Fruit fly (Drosophila melanogaster) whole organism, wandering third instar larva: Measurements from ENCODE around the gene CG9926.

ENCODE experiments used
- CG32264 ChIP-seq: fragments of 200-800 bp; sonication (Bioruptor generic); optimal IDR thresholded peaks from 2 replicates; lab custom pipeline; 2016; ENCODE audit warnings: missing biosample characterization, missing genetic modification characterization
- CG9705 ChIP-seq: fragments of 200-800 bp; sonication (Bioruptor generic); optimal IDR thresholded peaks from 2 replicates; lab custom pipeline; 2018; ENCODE audit warnings: missing biosample characterization, mild to moderate bottlenecking, missing genetic modification characterization
- Dfd ChIP-seq: fragments of >200 bp; optimal IDR thresholded peaks from 2 replicates; lab custom pipeline; 2017; ENCODE audit warnings: missing biosample characterization, missing genetic modification characterization
- Dif ChIP-seq: fragments of 200-275, 200-300 bp; sonication (Bioruptor generic); optimal IDR thresholded peaks from 2 replicates; lab custom pipeline; 2018; ENCODE audit warnings: missing biosample characterization, missing genetic modification characterization; ENCODE audit not compliant: partially characterized antibody
- HLH106 ChIP-seq: fragments of 200-800 bp; optimal IDR thresholded peaks from 3 replicates; lab custom pipeline; 2019; ENCODE audit warnings: missing biosample characterization, mild to moderate bottlenecking, missing genetic modification characterization, moderate library complexity
- Hnf4 ChIP-seq: fragments of 200-800 bp; sonication (Bioruptor generic); optimal IDR thresholded peaks from 2 replicates; lab custom pipeline; 2016; ENCODE audit warnings: missing biosample characterization, mild to moderate bottlenecking, missing genetic modification characterization
- Hr78 ChIP-seq: fragments of >200 bp; optimal IDR thresholded peaks from 2 replicates; lab custom pipeline; 2017; ENCODE audit warnings: missing biosample characterization, missing genetic modification characterization
- Hr83 ChIP-seq: fragments of 200-300 bp; sonication (Bioruptor generic); optimal IDR thresholded peaks from 2 replicates; lab custom pipeline; 2016; ENCODE audit warnings: missing biosample characterization, mild to moderate bottlenecking, missing genetic modification characterization, moderate library complexity; ENCODE audit not compliant: poor library complexity, severe bottlenecking
- Jra ChIP-seq: sonication (Bioruptor generic); optimal IDR thresholded peaks from 2 replicates; lab custom pipeline; 2016; ENCODE audit warnings: missing biosample characterization, missing genetic modification characterization
- Mio ChIP-seq: sonication (Bioruptor generic); optimal IDR thresholded peaks from 2 replicates; lab custom pipeline; 2016; ENCODE audit warnings: missing biosample characterization, missing genetic modification characterization
- Myc ChIP-seq: fragments of >200 bp; optimal IDR thresholded peaks from 2 replicates; lab custom pipeline; 2017
- N ChIP-seq: fragments of >200 bp; optimal IDR thresholded peaks from 2 replicates; lab custom pipeline; 2018; ENCODE audit warnings: missing biosample characterization, missing external identifiers, missing genetic modification characterization
- OdsH ChIP-seq: fragments of 200-800 bp; sonication (Bioruptor generic); optimal IDR thresholded peaks from 2 replicates; lab custom pipeline; 2016; ENCODE audit warnings: missing biosample characterization, mild to moderate bottlenecking, missing genetic modification characterization
- Rel ChIP-seq, 2 experiments: fragments of 200-800 bp; sonication (Bioruptor generic) in 1 of 2; optimal IDR thresholded peaks; 2 replicates in 1 of 2; 3 replicates in 1 of 2; lab custom pipeline; 2016 to 2019; ENCODE audit warnings: mild to moderate bottlenecking in 2 of 2, missing biosample characterization in 2 of 2, missing genetic modification characterization in 2 of 2, moderate library complexity in 1 of 2
- Sp1 ChIP-seq: fragments of 200-800 bp; sonication (Bioruptor generic); optimal IDR thresholded peaks from 3 replicates; lab custom pipeline; 2019; ENCODE audit warnings: missing biosample characterization, mild to moderate bottlenecking, missing genetic modification characterization, moderate library complexity
- Vsx2 ChIP-seq: fragments of 200-300, 225-300 bp; sonication (Bioruptor generic); optimal IDR thresholded peaks from 2 replicates; lab custom pipeline; 2018; ENCODE audit warnings: missing biosample characterization, missing genetic modification characterization; ENCODE audit not compliant: partially characterized antibody
- br ChIP-seq: fragments of 200-800 bp; sonication (Bioruptor generic); optimal IDR thresholded peaks from 2 replicates; lab custom pipeline; 2016; ENCODE audit warnings: missing biosample characterization, missing genetic modification characterization
- brk ChIP-seq: fragments of 200-800 bp; sonication (Bioruptor generic); optimal IDR thresholded peaks from 2 replicates; lab custom pipeline; 2016; ENCODE audit warnings: missing biosample characterization, mild to moderate bottlenecking, missing genetic modification characterization
- dmrt93B ChIP-seq: fragments of 200-800 bp; sonication (Bioruptor generic); optimal IDR thresholded peaks from 2 replicates; lab custom pipeline; 2018; ENCODE audit warnings: missing biosample characterization, mild to moderate bottlenecking, missing genetic modification characterization
- dsf ChIP-seq: sonication (Bioruptor generic); optimal IDR thresholded peaks from 2 replicates; lab custom pipeline; 2016; ENCODE audit warnings: missing biosample characterization, missing genetic modification characterization, borderline replicate concordance
- ey ChIP-seq: fragments of 200-800 bp; sonication (Bioruptor generic); optimal IDR thresholded peaks from 2 replicates; lab custom pipeline; 2016; ENCODE audit warnings: missing biosample characterization, missing genetic modification characterization
- foxo ChIP-seq, 2 experiments: fragments of 200-800 bp; sonication (Bioruptor generic); optimal IDR thresholded peaks; 2 replicates in 1 of 2; 3 replicates in 1 of 2; lab custom pipeline; 2016 to 2017; ENCODE audit warnings: missing biosample characterization in 2 of 2, missing genetic modification characterization in 2 of 2
- fru ChIP-seq: fragments of 200-800 bp; sonication (Bioruptor generic); optimal IDR thresholded peaks from 3 replicates; lab custom pipeline; 2016; ENCODE audit warnings: missing biosample characterization, mild to moderate bottlenecking, missing genetic modification characterization
- h ChIP-seq: fragments of 200-800 bp; sonication (Bioruptor generic); optimal IDR thresholded peaks from 3 replicates; lab custom pipeline; 2016; ENCODE audit warnings: missing biosample characterization, mild to moderate bottlenecking, missing genetic modification characterization
- jim ChIP-seq: fragments of 175-275, 200-325 bp; sonication (Bioruptor generic); optimal IDR thresholded peaks from 2 replicates; lab custom pipeline; 2016; ENCODE audit warnings: missing biosample characterization, mild to moderate bottlenecking, missing genetic modification characterization
- lola ChIP-seq: fragments of >200 bp; optimal IDR thresholded peaks from 2 replicates; lab custom pipeline; 2017; ENCODE audit warnings: missing biosample characterization, missing genetic modification characterization
- pan ChIP-seq: fragments of >200 bp; optimal IDR thresholded peaks from 2 replicates; lab custom pipeline; 2017
- psq ChIP-seq: fragments of 200-800 bp; sonication (Bioruptor generic); optimal IDR thresholded peaks from 3 replicates; lab custom pipeline; 2017; ENCODE audit warnings: missing biosample characterization, mild to moderate bottlenecking, missing genetic modification characterization, moderate library complexity
- rgr ChIP-seq: fragments of 200-800 bp; sonication (Bioruptor generic); optimal IDR thresholded peaks from 3 replicates; lab custom pipeline; 2016; ENCODE audit warnings: missing biosample characterization, mild to moderate bottlenecking, missing genetic modification characterization
- sage ChIP-seq: fragments of 200-800 bp; sonication (Bioruptor generic); optimal IDR thresholded peaks from 2 replicates; lab custom pipeline; 2016; ENCODE audit warnings: missing biosample characterization, mild to moderate bottlenecking, missing genetic modification characterization
- tai ChIP-seq: sonication (Bioruptor generic); optimal IDR thresholded peaks from 2 replicates; lab custom pipeline; 2016; ENCODE audit warnings: missing biosample characterization, missing genetic modification characterization
- usp ChIP-seq: fragments of >200 bp; optimal IDR thresholded peaks from 2 replicates; lab custom pipeline; 2017; ENCODE audit warnings: missing biosample characterization, missing genetic modification characterization
- woc ChIP-seq: sonication (Bioruptor generic); optimal IDR thresholded peaks from 2 replicates; lab custom pipeline; 2016; ENCODE audit warnings: missing biosample characterization, mild to moderate bottlenecking, missing genetic modification characterization

Gene CG9926

DNA sequence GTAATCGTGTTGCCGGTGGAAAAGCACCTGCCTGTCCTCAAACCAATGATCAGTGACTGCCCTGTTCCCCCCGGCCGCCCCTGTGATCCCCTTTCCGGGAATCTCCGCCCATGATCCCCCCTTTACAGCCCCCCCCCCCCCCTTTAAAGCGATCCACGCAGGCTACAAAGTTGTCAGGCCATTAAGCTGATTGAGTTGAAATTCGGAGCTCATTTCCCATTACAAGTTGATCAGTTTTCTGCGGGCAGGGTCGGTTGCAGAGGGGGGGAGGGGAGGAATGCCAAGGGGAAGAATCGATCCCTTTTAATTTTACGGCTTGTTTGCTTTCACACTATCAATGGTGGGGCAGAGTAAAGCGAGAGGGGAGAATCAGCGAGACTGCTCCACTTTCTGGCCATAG lies 17.0 kb downstream of the CG9926 start:
- TF ChIP-seq tai (GFP tag; lab: Kevin White, UChicago) (no peak), Dfd (GFP tag; lab: Kevin White, UChicago) (peak; percentile 61)

dm6 chr3R:13931813-13932212 lies 19.1 kb downstream of the CG9926 start:
- TF ChIP-seq br (GFP tag; lab: Kevin White, UChicago) = peak; percentile 38
- peak; percentile 44 for TF ChIP-seq OdsH (GFP tag; lab: Kevin White, UChicago)
- peak; percentile 36 for TF ChIP-seq fru (GFP tag; lab: Kevin White, UChicago)
- peak; percentile 54 for TF ChIP-seq Sp1
- peak in 1 of 2 experiments; percentile 50 for TF ChIP-seq foxo (GFP tag; optimal IDR thresholded peaks at IDR 0.05; lab: Kevin White, UChicago)
- peak; percentile 45 for TF ChIP-seq Hnf4 (GFP tag; lab: Kevin White, UChicago)
- TF ChIP-seq woc (GFP tag; lab: Kevin White, UChicago) = peak; percentile 25
- TF ChIP-seq dsf (GFP tag; lab: Kevin White, UChicago) = no peak
- TF ChIP-seq psq (GFP tag; lab: Kevin White, UChicago) = peak; percentile 56
- no peak for TF ChIP-seq lola
- TF ChIP-seq brk (GFP tag; lab: Kevin White, UChicago) = peak; percentile 39
- TF ChIP-seq h (GFP tag; lab: Kevin White, UChicago) = peak; percentile 63
- peak; percentile 59 for TF ChIP-seq ey (GFP tag; lab: Kevin White, UChicago)
- peak; percentile 64 for TF ChIP-seq rgr
- no peak for TF ChIP-seq Hr83 (GFP tag; lab: Kevin White, UChicago)
- peak; percentile 21 for TF ChIP-seq HLH106 (tag; lab: Kevin White, UChicago)

dm6 chr3R:13930252-13930651 lies 20.7 kb downstream of the CG9926 start:
- TF ChIP-seq Dif (GFP tag; lab: Kevin White, UChicago) (no peak), HLH106 (tag; lab: Kevin White, UChicago) (no peak), Dfd (GFP tag; lab: Kevin White, UChicago) (no peak), Vsx2 (no peak), Hr83 (GFP tag; lab: Kevin White, UChicago) (no peak), fru (GFP tag; lab: Kevin White, UChicago) (no peak), Myc (no peak), Rel (GFP tag; optimal IDR thresholded peaks at IDR 0.05; lab: Kevin White, UChicago) (no peak), Rel (tag; optimal IDR thresholded peaks at IDR 0.05; lab: Kevin White, UChicago) (no peak), Hr78 (GFP tag; lab: Kevin White, UChicago) (no peak), Mio (no peak), dmrt93B (GFP tag; lab: Kevin White, UChicago) (no peak), OdsH (GFP tag; lab: Kevin White, UChicago) (no peak), N (GFP tag; lab: Kevin White, UChicago) (no peak), Jra (GFP tag; lab: Kevin White, UChicago) (no peak), sage (GFP tag; lab: Kevin White, UChicago) (no peak), Hnf4 (GFP tag; lab: Kevin White, UChicago) (no peak), brk (GFP tag; lab: Kevin White, UChicago) (no peak), CG32264 (GFP tag; lab: Kevin White, UChicago) (no peak), CG9705 (GFP tag; lab: Kevin White, UChicago) (no peak), dsf (GFP tag; lab: Kevin White, UChicago) (no peak)

- TF ChIP-seq br (GFP tag; lab: Kevin White, UChicago) (no peak), Hnf4 (GFP tag; lab: Kevin White, UChicago) (no peak), OdsH (GFP tag; lab: Kevin White, UChicago) (no peak), pan (lab: Kevin White, UChicago) (no peak), rgr (no peak), Rel (GFP tag; optimal IDR thresholded peaks at IDR 0.05; lab: Kevin White, UChicago) (no peak), Rel (tag; optimal IDR thresholded peaks at IDR 0.05; lab: Kevin White, UChicago) (no peak), Dif (GFP tag; lab: Kevin White, UChicago) (no peak), foxo (GFP tag; optimal IDR thresholded peaks at IDR 0.05; lab: Kevin White, UChicago) (no peak), jim (GFP tag; lab: Kevin White, UChicago) (no peak), Vsx2 (no peak), Jra (GFP tag; lab: Kevin White, UChicago) (no peak), sage (GFP tag; lab: Kevin White, UChicago) (no peak), usp (GFP tag; lab: Kevin White, UChicago) (no peak), Hr83 (GFP tag; lab: Kevin White, UChicago) (no peak), CG32264 (GFP tag; lab: Kevin White, UChicago) (no peak), CG9705 (GFP tag; lab: Kevin White, UChicago) (no peak)
- TF ChIP-seq, all 38 proteins: peak for 0
Measured at dm6 chr3R:13927543-13927942, 23.4 kb downstream of the CG9926 start.
